Fruit fly (Drosophila melanogaster) Kc167 (cell line): ENCODE results near the gene Gr93c.

ENCODE experiments used
- Myc ChIP-seq: fragments of >200 bp; optimal IDR thresholded peaks from 2 replicates; lab custom pipeline; 2017; ENCODE audit warnings: missing external identifiers
- Sin3A ChIP-seq: fragments of >200 bp; optimal IDR thresholded peaks from 2 replicates; lab custom pipeline; 2018; ENCODE audit warnings: missing external identifiers
- h ChIP-seq: fragments of >200 bp; optimal IDR thresholded peaks from 3 replicates; lab custom pipeline; 2018; ENCODE audit warnings: missing external identifiers
- insv ChIP-seq: fragments of >200 bp; optimal IDR thresholded peaks from 3 replicates; lab custom pipeline; 2018; ENCODE audit warnings: missing external identifiers
- psq ChIP-seq: fragments of >200 bp; optimal IDR thresholded peaks from 2 replicates; lab custom pipeline; 2017; ENCODE audit warnings: missing external identifiers
- ttk ChIP-seq: sonication (Bioruptor generic); optimal IDR thresholded peaks from 2 replicates; lab custom pipeline; 2017; ENCODE audit warnings: missing external identifiers

Gr93c gene

DNA sequence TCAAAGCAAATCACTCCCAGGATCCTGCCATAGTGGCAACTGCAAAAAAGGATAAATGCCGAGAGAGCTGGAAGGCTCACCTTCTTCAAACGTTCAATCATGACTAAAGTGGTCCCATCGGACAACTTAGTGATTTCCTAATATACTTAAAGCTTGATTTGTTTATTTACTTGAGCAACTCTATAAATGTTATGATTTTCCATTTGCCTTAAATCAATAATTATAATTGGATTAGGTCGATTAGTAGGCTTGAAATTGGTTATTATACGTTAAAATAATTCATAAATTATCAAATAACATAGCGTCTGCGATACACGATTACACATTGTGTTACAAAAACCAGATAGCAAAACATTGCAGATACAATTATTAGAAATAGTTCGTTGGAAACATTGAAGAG lies at the start of gene Gr93c:
Gr93c (minus strand) TSS at position 101 of the 400 bp plus-strand sequence.
- TF ChIP-seq ttk (lab: Kevin White, UChicago) = no peak
- TF ChIP-seq Sin3A (lab: Kevin White, UChicago) = no peak
- TF ChIP-seq h = no peak
- no peak for TF ChIP-seq Myc (lab: Kevin White, UChicago)
- TF ChIP-seq insv = no peak
- no peak for TF ChIP-seq psq (lab: Kevin White, UChicago)

DNA sequence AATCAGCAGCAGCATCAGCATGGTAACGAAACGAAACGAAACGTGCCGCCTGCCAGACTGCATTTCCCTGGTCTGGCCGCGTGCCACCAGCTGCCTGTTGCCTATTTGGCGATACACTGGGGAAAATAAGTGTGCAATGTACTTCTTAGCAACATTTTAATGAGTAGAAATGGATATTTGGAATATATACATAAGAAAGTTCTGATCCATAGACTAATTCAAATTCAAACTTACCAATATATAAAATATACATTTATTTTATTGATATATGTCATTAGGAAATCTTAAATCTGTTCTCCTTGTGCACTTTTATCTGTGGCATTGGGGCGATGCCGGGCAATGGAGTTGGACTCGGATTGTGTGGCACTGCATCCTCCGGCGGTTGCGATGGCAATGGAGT lies 48.9 kb upstream of the Gr93c start:
- TF ChIP-seq ttk (lab: Kevin White, UChicago) (no peak), insv (no peak), Myc (lab: Kevin White, UChicago) (no peak), psq (lab: Kevin White, UChicago) (no peak), Sin3A (lab: Kevin White, UChicago) (no peak), h (no peak)

dm6 chr3R:21892450-21892849 lies 47.4 kb upstream of the Gr93c start:
- no peak for TF ChIP-seq psq (lab: Kevin White, UChicago)
- no peak for TF ChIP-seq Myc (lab: Kevin White, UChicago)
- TF ChIP-seq ttk (lab: Kevin White, UChicago) = no peak
- TF ChIP-seq h = no peak
- TF ChIP-seq Sin3A (lab: Kevin White, UChicago) = no peak
- TF ChIP-seq insv = no peak

DNA sequence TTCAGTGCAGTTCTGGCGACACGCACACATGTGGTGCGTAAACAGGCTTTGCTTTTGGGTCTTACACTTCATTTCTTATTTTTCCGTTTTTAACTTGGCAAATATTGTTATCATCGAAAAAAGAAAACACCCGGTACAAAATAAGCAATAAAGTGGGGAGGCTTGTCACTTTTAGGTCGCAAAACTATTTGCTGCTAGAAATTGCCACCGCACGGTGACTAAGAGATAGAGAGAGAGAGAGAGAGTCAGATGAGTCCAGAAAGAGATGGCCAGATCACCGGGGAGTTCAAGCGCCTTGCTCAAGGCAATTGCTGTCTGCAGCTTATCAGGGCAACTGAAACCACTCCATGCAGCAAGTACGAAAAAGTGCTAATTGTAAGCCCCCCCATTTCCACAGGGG lies 45.7 kb upstream of the Gr93c start:
- no peak for TF ChIP-seq insv
- TF ChIP-seq psq (lab: Kevin White, UChicago) = no peak
- TF ChIP-seq h = no peak
- TF ChIP-seq Myc (lab: Kevin White, UChicago) = no peak
- TF ChIP-seq ttk (lab: Kevin White, UChicago) = no peak
- TF ChIP-seq Sin3A (lab: Kevin White, UChicago) = no peak

- TF ChIP-seq psq (lab: Kevin White, UChicago) = no peak
- TF ChIP-seq Myc (lab: Kevin White, UChicago) = no peak
- TF ChIP-seq ttk (lab: Kevin White, UChicago) = no peak
Measured at dm6 chr3R:21889945-21890344, 44.9 kb upstream of the Gr93c start.

- no peak for TF ChIP-seq h
- TF ChIP-seq Myc (lab: Kevin White, UChicago) = no peak
- no peak for TF ChIP-seq insv
- no peak for TF ChIP-seq Sin3A (lab: Kevin White, UChicago)
Measured at dm6 chr3R:21888696-21889602, 43.9 kb upstream of the Gr93c start, which contains the start of gene CG43844. Gene CG43844, plus strand, starts transcription at chr3R:21889539.

DNA sequence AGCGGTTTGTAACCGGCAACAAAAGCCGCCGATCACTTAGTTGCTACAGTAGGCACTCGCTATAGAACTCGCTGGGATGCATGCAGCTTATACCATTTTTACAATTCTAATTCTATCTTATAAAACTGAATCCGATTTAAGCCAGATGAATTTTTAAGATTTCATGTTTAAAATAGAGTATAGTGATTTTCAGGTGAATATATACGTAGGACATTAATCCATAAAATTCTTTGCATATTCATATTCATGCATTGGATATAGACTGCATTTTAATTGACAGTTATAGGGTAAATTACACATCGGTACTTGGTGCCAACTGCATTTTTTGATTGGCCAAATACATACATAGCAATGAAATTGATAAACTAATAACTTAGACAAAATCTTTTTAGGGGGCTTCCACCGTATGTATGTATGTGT lies 42.5 kb upstream of the Gr93c start:
- TF ChIP-seq psq (lab: Kevin White, UChicago) = no peak
- TF ChIP-seq h = no peak
- TF ChIP-seq Sin3A (lab: Kevin White, UChicago) = no peak
- no peak for TF ChIP-seq insv
- TF ChIP-seq ttk (lab: Kevin White, UChicago) = no peak
- TF ChIP-seq Myc (lab: Kevin White, UChicago) = no peak

dm6 chr3R:21886861-21887587 lies 42.0 kb upstream of the Gr93c start, which contains the start of the genes CG6678 and dnd:
Gene CG6678, plus strand, starts transcription at chr3R:21887029.
Gene dnd, minus strand, starts transcription at chr3R:21887355.
- TF ChIP-seq Myc (lab: Kevin White, UChicago) (no peak), h (no peak), ttk (lab: Kevin White, UChicago) (no peak), Sin3A (lab: Kevin White, UChicago) (no peak), insv (no peak), psq (lab: Kevin White, UChicago) (no peak)

dm6 chr3R:21885450-21885849 lies 40.4 kb upstream of the Gr93c start, which contains the start of gene CG17819:
Gene CG17819, minus strand, starts transcription at chr3R:21885550.
- TF ChIP-seq Sin3A (lab: Kevin White, UChicago) (no peak), h (no peak), insv (no peak), ttk (lab: Kevin White, UChicago) (no peak), Myc (lab: Kevin White, UChicago) (no peak), psq (lab: Kevin White, UChicago) (no peak)

DNA sequence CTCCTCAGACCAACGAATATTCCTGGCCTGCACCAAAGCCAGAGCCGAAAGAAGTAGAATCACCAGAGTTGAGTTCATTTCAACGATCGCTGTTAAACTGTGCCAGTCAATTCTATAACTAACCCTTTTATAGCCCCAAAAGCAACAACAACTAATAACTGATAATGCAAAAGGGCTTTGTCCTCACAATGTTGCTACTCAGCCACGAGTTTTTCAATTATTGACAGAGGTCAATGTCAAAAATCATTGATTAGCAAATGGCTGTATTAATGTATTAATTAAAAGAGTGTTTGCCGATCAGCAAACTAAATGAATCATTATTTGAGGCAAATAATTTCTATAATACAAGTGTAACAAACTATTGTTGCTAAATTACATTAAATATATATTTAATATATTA lies 39.3 kb upstream of the Gr93c start, which contains the start of gene fit:
fit (minus strand) TSS at position 101 of the 400 bp plus-strand sequence.
- TF ChIP-seq h (no peak), psq (lab: Kevin White, UChicago) (no peak), insv (no peak)

- no peak for TF ChIP-seq insv
- TF ChIP-seq ttk (lab: Kevin White, UChicago) = no peak
- TF ChIP-seq psq (lab: Kevin White, UChicago) = no peak
- no peak for TF ChIP-seq h
Measured at dm6 chr3R:21880510-21880909, 35.4 kb upstream of the Gr93c start, which contains the start of gene CG31465. Gene CG31465, plus strand, starts transcription at chr3R:21880810.

dm6 chr3R:21878473-21878872 lies 33.4 kb upstream of the Gr93c start, which contains the start of gene CG34148:
Gene CG34148, minus strand, starts transcription at chr3R:21878686.
- TF ChIP-seq Sin3A (lab: Kevin White, UChicago) = no peak
- no peak for TF ChIP-seq insv
- TF ChIP-seq Myc (lab: Kevin White, UChicago) = no peak
- no peak for TF ChIP-seq h
- no peak for TF ChIP-seq psq (lab: Kevin White, UChicago)
- TF ChIP-seq ttk (lab: Kevin White, UChicago) = no peak
